Fruit fly (Drosophila melanogaster): ENCODE results near the gene CG4053.

Gene CG4053

DNA sequence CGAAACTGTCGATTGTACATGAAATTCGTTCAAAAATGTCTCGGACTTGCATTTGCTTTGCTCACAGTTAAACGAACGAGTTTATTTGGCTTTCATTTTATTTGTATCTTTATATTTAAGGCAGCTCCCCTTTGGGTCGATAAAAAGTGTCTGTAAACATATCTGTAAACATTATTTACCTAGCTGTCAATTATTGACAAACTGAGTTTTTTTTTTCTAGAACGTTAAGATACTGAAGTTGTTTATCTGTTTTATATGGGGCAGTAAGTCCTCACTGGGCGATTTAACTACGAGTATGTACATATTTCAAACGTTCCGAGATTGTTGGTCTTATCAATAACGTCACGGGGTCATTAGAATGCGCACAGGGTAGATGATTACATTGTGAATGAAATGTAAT, 16.3 kb downstream of the CG4053 start:
- TF ChIP-seq CG33557 (GFP tag; optimal IDR thresholded peaks at IDR 0.05), result peak; percentile 69
- no peak for TF ChIP-seq ind (GFP tag; optimal IDR thresholded peaks at IDR 0.05)
- no peak; the same call in 1 of the 2 replicates for TF ChIP-seq Rfx (GFP tag; IDR thresholded peaks at IDR 0.05)
- peak; percentile 63 for TF ChIP-seq CG6813 (GFP tag; optimal IDR thresholded peaks at IDR 0.05)
- peak; percentile 4 for TF ChIP-seq CG7987 (GFP tag; optimal IDR thresholded peaks at IDR 0.05)
- TF ChIP-seq lola (GFP tag; optimal IDR thresholded peaks at IDR 0.05), result peak in 1 of 3 experiments; percentile 1
- TF ChIP-seq Hr78 (GFP tag; optimal IDR thresholded peaks at IDR 0.05), result peak in 1 of 2 experiments; percentile 51
- TF ChIP-seq salm (tag; optimal IDR thresholded peaks at IDR 0.05), result peak; percentile 56
- TF ChIP-seq Sox100B (GFP tag; optimal IDR thresholded peaks at IDR 0.05), result peak; percentile 37
- no peak for TF ChIP-seq Doc3 (GFP tag; IDR thresholded peaks at IDR 0.05; ENCODE audit: partially characterized antibody)
- TF ChIP-seq CG14710 (tag; optimal IDR thresholded peaks at IDR 0.05), result peak; percentile 39
- no peak for TF ChIP-seq Atf6 (GFP tag; IDR thresholded peaks at IDR 0.05)
- peak; percentile 73 for TF ChIP-seq lab (GFP tag; optimal IDR thresholded peaks at IDR 0.05)
- TF ChIP-seq pros (GFP tag; optimal IDR thresholded peaks at IDR 0.05), result peak; percentile 10
- TF ChIP-seq BtbVII (GFP tag; optimal IDR thresholded peaks at IDR 0.05), result peak; percentile 71
- peak in 1 of 2 experiments; percentile 12 for TF ChIP-seq Eip74EF (GFP tag; optimal IDR thresholded peaks at IDR 0.05)
- TF ChIP-seq CG10959 (GFP tag; IDR thresholded peaks at IDR 0.05), result no peak
- no peak for TF ChIP-seq mam (GFP tag; optimal IDR thresholded peaks at IDR 0.05)
- TF ChIP-seq Asciz (GFP tag; optimal IDR thresholded peaks at IDR 0.05), result peak; percentile 50
- TF ChIP-seq grau (tag; optimal IDR thresholded peaks at IDR 0.05), result peak; percentile 8
- no peak for TF ChIP-seq sens-2 (GFP tag; IDR thresholded peaks at IDR 0.05)
- no peak for TF ChIP-seq Hmr (GFP tag; optimal IDR thresholded peaks at IDR 0.05)
- no peak for TF ChIP-seq Ssrp (tag; optimal IDR thresholded peaks at IDR 0.05)
- peak; percentile 32 for TF ChIP-seq sd (tag; optimal IDR thresholded peaks at IDR 0.05)
- TF ChIP-seq CG17912 (GFP tag; optimal IDR thresholded peaks at IDR 0.05), result no peak
- TF ChIP-seq nau (GFP tag; optimal IDR thresholded peaks at IDR 0.05), result peak; percentile 35
- no peak for TF ChIP-seq CG1792 (GFP tag; optimal IDR thresholded peaks at IDR 0.05)
- no peak for TF ChIP-seq sima (GFP tag; optimal IDR thresholded peaks at IDR 0.05)
- TF ChIP-seq CG12219 (GFP tag; optimal IDR thresholded peaks at IDR 0.05), result peak; percentile 37
- TF ChIP-seq CG10543 (GFP tag; optimal IDR thresholded peaks at IDR 0.05), result peak; percentile 43
- TF ChIP-seq exex (tag; optimal IDR thresholded peaks at IDR 0.05), result peak; percentile 48
- peak; percentile 10 for TF ChIP-seq CG18599 (GFP tag; optimal IDR thresholded peaks at IDR 0.05)
- no peak for TF ChIP-seq Rx (GFP tag; IDR thresholded peaks at IDR 0.05)
- no peak for TF ChIP-seq CG34224 (GFP tag; IDR thresholded peaks at IDR 0.05; ENCODE audit: partially characterized antibody)
- peak; percentile 45 for TF ChIP-seq grn (GFP tag; optimal IDR thresholded peaks at IDR 0.05)
- no peak for TF ChIP-seq Adf1 (GFP tag; IDR thresholded peaks at IDR 0.05)
- TF ChIP-seq Ravus (GFP tag; IDR thresholded peaks at IDR 0.05), result no peak
- peak; percentile 59 for TF ChIP-seq CG7745 (tag; optimal IDR thresholded peaks at IDR 0.05)
- peak; percentile 17 for TF ChIP-seq eyg (GFP tag; optimal IDR thresholded peaks at IDR 0.05)
- TF ChIP-seq CrebB (tag; optimal IDR thresholded peaks at IDR 0.05), result peak; percentile 25
- TF ChIP-seq Med (GFP tag), result peak; percentile 63
- TF ChIP-seq D (optimal IDR thresholded peaks at IDR 0.05), result no peak
- peak; percentile 1 for TF ChIP-seq D (GFP tag; optimal IDR thresholded peaks at IDR 0.05)
- peak; percentile 18 for TF ChIP-seq CG18619 (GFP tag; optimal IDR thresholded peaks at IDR 0.05)
- peak; percentile 31 for TF ChIP-seq CG4328 (GFP tag; optimal IDR thresholded peaks at IDR 0.05)
- peak; percentile 37 for TF ChIP-seq CG2875 (GFP tag; optimal IDR thresholded peaks at IDR 0.05)
- TF ChIP-seq CG1529 (GFP tag; optimal IDR thresholded peaks at IDR 0.05), result peak; percentile 35
- TF ChIP-seq lbe (GFP tag; optimal IDR thresholded peaks at IDR 0.05), result peak; percentile 45
- TF ChIP-seq ATbp (GFP tag; optimal IDR thresholded peaks at IDR 0.05), result peak; percentile 50

Data from whole organism, embryonic.